Fruit fly (Drosophila melanogaster) whole organism, embryonic: Measurements from ENCODE around the gene pico.

Experiments
- CG16815 ChIP-seq: fragments of 200-800 bp; sonication (Bioruptor generic); optimal IDR thresholded peaks from 3 replicates; lab custom pipeline; 2017; ENCODE audit warnings: missing biosample characterization, mild to moderate bottlenecking, missing genetic modification characterization
- Vsx1 ChIP-seq: fragments of 200-800 bp; sonication (Bioruptor generic); optimal IDR thresholded peaks from 2 replicates; lab custom pipeline; 2017; ENCODE audit warnings: missing biosample characterization, mild to moderate bottlenecking, missing genetic modification characterization, missing genetic modification reagents

DNA sequence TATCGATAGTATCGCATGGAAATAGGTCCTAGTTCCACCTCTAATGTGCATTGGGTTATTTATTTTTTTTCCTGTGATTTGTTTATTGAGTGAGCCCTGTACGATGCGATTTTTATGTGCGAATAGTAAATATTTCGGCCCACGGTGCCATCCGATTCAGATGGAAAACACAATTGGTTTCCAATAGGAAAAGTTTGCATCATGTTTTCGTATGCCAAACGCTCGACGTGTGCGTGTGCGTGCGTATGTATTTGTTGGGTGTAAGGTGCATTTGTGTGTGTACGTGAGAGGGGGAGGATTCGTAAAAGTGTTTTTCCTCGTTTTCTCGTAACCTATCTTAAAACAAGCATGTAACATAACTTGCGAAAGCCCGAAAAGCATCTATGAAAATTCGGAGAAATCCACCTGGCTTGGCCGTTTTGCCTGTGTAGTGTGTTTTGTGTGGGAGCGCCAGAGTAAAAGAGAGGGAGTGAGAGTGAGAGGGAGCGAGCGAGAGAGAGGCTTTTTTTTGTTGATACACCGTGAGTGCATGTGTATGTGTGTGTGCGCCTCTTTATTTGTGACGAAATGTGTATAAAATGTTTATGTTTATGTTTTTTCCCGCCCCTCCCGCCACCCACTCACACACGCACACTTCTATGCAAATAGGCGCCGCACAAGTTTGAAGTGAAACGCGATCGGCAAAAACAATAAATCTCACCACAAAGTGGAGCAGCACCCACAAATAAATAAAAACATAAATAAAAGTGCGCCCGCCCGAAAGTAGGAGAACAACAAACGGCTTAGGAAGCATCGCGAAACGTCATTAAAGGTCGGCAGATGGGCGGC is 14.5 kb upstream of the pico start, which contains the start of gene Hers:
- no peak for TF ChIP-seq Vsx1 (GFP tag; lab: Kevin White, UChicago)
- TF ChIP-seq CG16815 = no peak
